Fruit fly (Drosophila melanogaster): ENCODE measurements around the gene fz2.
A peak's percentile ranks its signal among the peaks of the same experiment; 100 is the strongest.

Gene fz2

DNA sequence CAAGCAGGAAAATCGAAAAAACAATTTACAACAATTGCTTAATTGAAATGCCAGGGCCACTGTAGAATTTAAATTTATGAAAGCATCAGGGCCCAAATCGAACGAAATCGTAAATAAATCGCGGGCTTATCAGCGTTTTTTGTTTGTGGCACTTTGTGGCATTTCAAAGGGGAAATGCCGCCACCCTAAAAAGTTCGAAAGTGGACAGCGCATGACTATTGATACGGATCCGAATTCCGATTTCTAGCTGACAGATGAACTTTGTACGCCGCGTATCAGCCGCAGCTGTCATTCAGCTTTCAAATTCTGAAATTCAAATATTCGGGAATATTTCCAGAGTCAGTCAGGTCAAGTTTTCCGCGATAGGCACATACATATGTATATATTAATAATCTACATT lies 78.9 kb downstream of the fz2 start (continued):
- TF ChIP-seq CG10654 (GFP tag; optimal IDR thresholded peaks at IDR 0.05) (no peak), exex (tag; optimal IDR thresholded peaks at IDR 0.05) (peak; percentile 82), Dad (GFP tag; optimal IDR thresholded peaks at IDR 0.05) (no peak), CG15011 (GFP tag; optimal IDR thresholded peaks at IDR 0.05) (no peak), gcm (GFP tag; optimal IDR thresholded peaks at IDR 0.05) (no peak), CG10147 (GFP tag; optimal IDR thresholded peaks at IDR 0.05) (no peak), grn (GFP tag; optimal IDR thresholded peaks at IDR 0.05) (peak; percentile 8)

DNA sequence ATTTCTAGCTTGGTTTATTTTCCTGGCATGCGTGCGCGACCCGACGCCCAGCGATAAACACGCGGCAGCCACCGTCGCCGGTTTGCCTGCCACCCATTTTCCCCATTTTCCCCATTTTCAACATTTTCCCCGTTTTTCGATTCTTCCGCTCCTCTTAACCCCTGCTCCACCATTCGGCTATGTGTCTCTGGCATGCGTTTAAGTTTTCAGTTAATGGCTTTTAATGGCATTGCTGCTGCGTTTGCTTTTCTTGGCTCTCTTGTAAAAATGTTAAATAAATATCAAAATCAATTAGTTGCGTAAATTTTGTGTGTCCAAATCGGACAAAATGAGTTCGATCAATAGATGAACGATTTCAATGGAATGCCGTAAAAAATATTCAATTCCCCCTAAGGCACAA lies 80.1 kb downstream of the fz2 start:
- 0 out of 2 replicates have a peak, but pooled peaks have one; percentile 38 for TF ChIP-seq chm (GFP tag; IDR thresholded peaks at IDR 0.05)
- no peak for TF ChIP-seq CG14050 (GFP tag; IDR thresholded peaks at IDR 0.05)
- peak; percentile 57 for TF ChIP-seq sens (GFP tag)
- no peak for TF ChIP-seq D19A (tag; optimal IDR thresholded peaks at IDR 0.05)
- TF ChIP-seq sd (tag; optimal IDR thresholded peaks at IDR 0.05) = peak; percentile 65
- no peak for TF ChIP-seq Hand (GFP tag; optimal IDR thresholded peaks at IDR 0.05)
- TF ChIP-seq CG31441 (GFP tag; IDR thresholded peaks at IDR 0.05) = no peak
- no peak for TF ChIP-seq bowl (GFP tag; IDR thresholded peaks at IDR 0.05)
- TF ChIP-seq zen2 (GFP tag; IDR thresholded peaks at IDR 0.05; ENCODE audit: partially characterized antibody) = no peak
- no peak for TF ChIP-seq knrl (GFP tag; IDR thresholded peaks at IDR 0.05; ENCODE audit: partially characterized antibody)
- TF ChIP-seq CrebB (tag; optimal IDR thresholded peaks at IDR 0.05) = no peak
- no peak for TF ChIP-seq CG10274 (GFP tag; optimal IDR thresholded peaks at IDR 0.05)
- TF ChIP-seq luna (GFP tag; optimal IDR thresholded peaks at IDR 0.05) = no peak
- TF ChIP-seq fd102C (GFP tag; optimal IDR thresholded peaks at IDR 0.05) = no peak
- no peak for TF ChIP-seq CG8359 (GFP tag; optimal IDR thresholded peaks at IDR 0.05; ENCODE audit: borderline replicate concordance)
- TF ChIP-seq CG12942 (GFP tag; optimal IDR thresholded peaks at IDR 0.05) = no peak
- no peak for TF ChIP-seq CG32767 (GFP tag; IDR thresholded peaks at IDR 0.05)
- no peak for TF ChIP-seq pzg (GFP tag; optimal IDR thresholded peaks at IDR 0.05)
- no peak for TF ChIP-seq gsb-n (tag; optimal IDR thresholded peaks at IDR 0.05)
- no peak for TF ChIP-seq Dbx (GFP tag; IDR thresholded peaks at IDR 0.05)
- TF ChIP-seq CG1602 (GFP tag; optimal IDR thresholded peaks at IDR 0.05) = no peak
- no peak for TF ChIP-seq CG9876 (GFP tag; optimal IDR thresholded peaks at IDR 0.05)
- no peak for TF ChIP-seq CG12236 (GFP tag; optimal IDR thresholded peaks at IDR 0.05)
- TF ChIP-seq CG12769 (tag; optimal IDR thresholded peaks at IDR 0.05) = peak; percentile 1
- TF ChIP-seq unc-4 (GFP tag; IDR thresholded peaks at IDR 0.05; ENCODE audit: partially characterized antibody) = no peak
- TF ChIP-seq CG5245 (GFP tag; optimal IDR thresholded peaks at IDR 0.05) = no peak
- TF ChIP-seq her (GFP tag; optimal IDR thresholded peaks at IDR 0.05) = no peak
- TF ChIP-seq Trl (optimal IDR thresholded peaks at IDR 0.05) = no peak
- no peak for TF ChIP-seq Trl (GFP tag; optimal IDR thresholded peaks at IDR 0.05)
- TF ChIP-seq peb (GFP tag; IDR thresholded peaks at IDR 0.05) = no peak
- TF ChIP-seq CG8281 (tag; optimal IDR thresholded peaks at IDR 0.05) = no peak
- no peak for TF ChIP-seq CG17361 (GFP tag; IDR thresholded peaks at IDR 0.05)
- TF ChIP-seq Dip3 (GFP tag; optimal IDR thresholded peaks at IDR 0.05) = no peak
- TF ChIP-seq CG18011 (GFP tag; optimal IDR thresholded peaks at IDR 0.05) = no peak
- TF ChIP-seq cato (GFP tag; optimal IDR thresholded peaks at IDR 0.05; ENCODE audit: borderline replicate concordance) = no peak
- no peak for TF ChIP-seq HLHmδ (GFP tag; optimal IDR thresholded peaks at IDR 0.05)
- TF ChIP-seq Usf (GFP tag; optimal IDR thresholded peaks at IDR 0.05) = no peak
- TF ChIP-seq Opbp (GFP tag; IDR thresholded peaks at IDR 0.05; ENCODE audit: partially characterized antibody) = no peak
- TF ChIP-seq row (GFP tag; IDR thresholded peaks at IDR 0.05) = no peak
- no peak for TF ChIP-seq Hr3 (GFP tag; optimal IDR thresholded peaks at IDR 0.05)
- no peak for TF ChIP-seq CG33213 (GFP tag; optimal IDR thresholded peaks at IDR 0.05)
- no peak for TF ChIP-seq CG8388 (GFP tag; optimal IDR thresholded peaks at IDR 0.05)
- TF ChIP-seq C15 (GFP tag; IDR thresholded peaks at IDR 0.05) = no peak
- no peak for TF ChIP-seq slbo (GFP tag; IDR thresholded peaks at IDR 0.05)
